Fruit fly (Drosophila melanogaster) whole organism, embryonic: ENCODE data around the gene VhaM9.7-c.
A peak's percentile ranks its signal among the peaks of the same experiment; 100 is the strongest.

Source experiments
- Ada2b ChIP-seq: fragments of 200-800 bp; sonication (Bioruptor generic); IDR thresholded peaks from 2 replicates; pipeline ENCODE4 v1.3.6; 2022; ENCODE audit warnings: missing biosample characterization, missing genetic modification characterization
- Aef1 ChIP-seq: fragments of 200-800 bp; sonication (Bioruptor generic); IDR thresholded peaks from 3 replicates; pipeline ENCODE4 v1.3.6; 2022; ENCODE audit warnings: missing biosample characterization, missing genetic modification characterization
- BtbVII ChIP-seq: fragments of 200-800 bp; sonication (Bioruptor generic); optimal IDR thresholded peaks from 3 replicates; lab custom pipeline; 2017; ENCODE audit warnings: missing biosample characterization, mild to moderate bottlenecking, missing genetic modification characterization
- CG12942 ChIP-seq: fragments of 200-800 bp; sonication (Bioruptor generic); optimal IDR thresholded peaks from 3 replicates; lab custom pipeline; 2016; ENCODE audit warnings: missing biosample characterization, missing genetic modification characterization
- CG13775 ChIP-seq: fragments of 200-800 bp; sonication (Bioruptor generic); optimal IDR thresholded peaks from 3 replicates; lab custom pipeline; 2017; ENCODE audit warnings: missing biosample characterization, mild to moderate bottlenecking, missing genetic modification characterization
- CG13894 ChIP-seq: fragments of 200-800 bp; sonication (Bioruptor generic); optimal IDR thresholded peaks from 3 replicates; lab custom pipeline; 2018; ENCODE audit warnings: missing biosample characterization, mild to moderate bottlenecking, missing genetic modification characterization, moderate library complexity
- CG14710 ChIP-seq: fragments of 200-800 bp; sonication (Bioruptor generic); optimal IDR thresholded peaks from 3 replicates; lab custom pipeline; 2019; ENCODE audit warnings: missing biosample characterization, mild to moderate bottlenecking, missing genetic modification characterization, moderate library complexity
- CG15479 ChIP-seq: fragments of 200-800 bp; sonication (Bioruptor generic); optimal IDR thresholded peaks from 3 replicates; lab custom pipeline; 2019; ENCODE audit warnings: missing biosample characterization, mild to moderate bottlenecking, missing genetic modification characterization, moderate library complexity
- CG17612 ChIP-seq: fragments of 200-800 bp; sonication (Bioruptor generic); IDR thresholded peaks from 2 replicates; pipeline ENCODE4 v1.3.6; 2022; ENCODE audit warnings: missing biosample characterization, missing genetic modification characterization
- CG17829 ChIP-seq: fragments of 200-800 bp; optimal IDR thresholded peaks from 2 replicates; lab custom pipeline; 2019; ENCODE audit warnings: missing biosample characterization, mild to moderate bottlenecking, missing genetic modification characterization, moderate library complexity
- CG2712 ChIP-seq: fragments of 200-800 bp; optimal IDR thresholded peaks from 3 replicates; lab custom pipeline; 2019; ENCODE audit warnings: missing biosample characterization, mild to moderate bottlenecking, missing genetic modification characterization, moderate library complexity
- CG30403 ChIP-seq: fragments of 200-800 bp; sonication (Bioruptor generic); optimal IDR thresholded peaks from 3 replicates; lab custom pipeline; 2016; ENCODE audit warnings: missing biosample characterization, missing genetic modification characterization
- CG3281 ChIP-seq: fragments of 200-800 bp; sonication (Bioruptor generic); optimal IDR thresholded peaks from 3 replicates; lab custom pipeline; 2017; ENCODE audit warnings: missing biosample characterization, mild to moderate bottlenecking, missing genetic modification characterization
- CG3847 ChIP-seq: fragments of 200-800 bp; sonication (Bioruptor generic); IDR thresholded peaks from 2 replicates; pipeline ENCODE4 v1.3.6; 2022; ENCODE audit warnings: missing biosample characterization, missing genetic modification characterization
- CG3995 ChIP-seq: fragments of 200-800 bp; sonication (Bioruptor generic); optimal IDR thresholded peaks from 3 replicates; lab custom pipeline; 2016; ENCODE audit warnings: missing biosample characterization, missing genetic modification characterization
- CG4854 ChIP-seq: fragments of 200-800 bp; sonication (Bioruptor generic); optimal IDR thresholded peaks from 2 replicates; lab custom pipeline; 2016; ENCODE audit warnings: missing biosample characterization, missing genetic modification characterization, inconsistent platforms
- CG6689 ChIP-seq: fragments of 200-800 bp; sonication (Bioruptor generic); IDR thresholded peaks from 2 replicates; pipeline ENCODE4 v1.3.6; 2022; ENCODE audit warnings: missing biosample characterization, missing genetic modification characterization
- CG7271 ChIP-seq: fragments of 200-800 bp; sonication (Bioruptor generic); optimal IDR thresholded peaks from 2 replicates; lab custom pipeline; 2018; ENCODE audit warnings: missing biosample characterization, mild to moderate bottlenecking, missing genetic modification characterization, moderate library complexity
- CG8388 ChIP-seq: fragments of 200-800 bp; sonication (Bioruptor generic); optimal IDR thresholded peaks from 2 replicates; lab custom pipeline; 2019; ENCODE audit warnings: missing biosample characterization, mild to moderate bottlenecking, missing genetic modification characterization, moderate library complexity
- CG9797 ChIP-seq: fragments of 200-800 bp; sonication (Bioruptor generic); optimal IDR thresholded peaks from 3 replicates; lab custom pipeline; 2018; ENCODE audit warnings: missing biosample characterization, mild to moderate bottlenecking, missing genetic modification characterization
- HLH4C ChIP-seq: fragments of 200-800 bp; sonication (Bioruptor generic); IDR thresholded peaks from 3 replicates; pipeline ENCODE4 v1.3.6; 2022; ENCODE audit warnings: missing biosample characterization, missing genetic modification characterization; ENCODE audit not compliant: partially characterized antibody
- MESR4 ChIP-seq: fragments of 200-800 bp; sonication (Bioruptor generic); optimal IDR thresholded peaks from 2 replicates; lab custom pipeline; 2018; ENCODE audit warnings: missing biosample characterization, mild to moderate bottlenecking, missing genetic modification characterization, moderate library complexity
- Oaz ChIP-seq: fragments of 200-800 bp; sonication (Bioruptor generic); IDR thresholded peaks from 2 replicates; pipeline ENCODE4 v1.3.6; 2022; ENCODE audit warnings: missing biosample characterization, missing genetic modification characterization
- Sin3A ChIP-seq: fragments of >200 bp; optimal IDR thresholded peaks from 2 replicates; lab custom pipeline; 2018
- Stat92E ChIP-seq, 3 experiments: fragments of >200 bp in 2 of 3; fragments of 200-800 bp in 1 of 3; sonication (Bioruptor generic) in 1 of 3; optimal IDR thresholded peaks; 2 replicates each; lab custom pipeline; 2017 to 2019; ENCODE audit warnings: missing biosample characterization in 3 of 3, missing genetic modification characterization in 3 of 3, mild to moderate bottlenecking in 1 of 3, moderate library complexity in 1 of 3
- Vsx1 ChIP-seq: fragments of 200-800 bp; sonication (Bioruptor generic); optimal IDR thresholded peaks from 2 replicates; lab custom pipeline; 2017; ENCODE audit warnings: missing biosample characterization, mild to moderate bottlenecking, missing genetic modification characterization, missing genetic modification reagents
- ara ChIP-seq: fragments of 200-800 bp; sonication (Bioruptor generic); IDR thresholded peaks from 2 replicates; pipeline ENCODE4 v1.3.6; 2022; ENCODE audit warnings: missing biosample characterization, missing genetic modification characterization
- az2 ChIP-seq: fragments of 200-800 bp; sonication (Bioruptor generic); optimal IDR thresholded peaks from 3 replicates; lab custom pipeline; 2016; ENCODE audit warnings: missing biosample characterization, missing genetic modification characterization
- cas ChIP-seq: fragments of 200-800 bp; sonication (Bioruptor generic); IDR thresholded peaks from 2 replicates; pipeline ENCODE4 v1.3.6; 2022; ENCODE audit warnings: missing biosample characterization, missing genetic modification characterization
- cg ChIP-seq: fragments of 200-800 bp; sonication (Bioruptor generic); optimal IDR thresholded peaks from 3 replicates; lab custom pipeline; 2019; ENCODE audit warnings: missing biosample characterization, mild to moderate bottlenecking, missing genetic modification characterization, moderate library complexity
- ci ChIP-seq: fragments of 200-800 bp; sonication (Bioruptor generic); IDR thresholded peaks from 3 replicates; pipeline ENCODE4 v1.3.6; 2022; ENCODE audit warnings: missing biosample characterization, missing genetic modification characterization
- corto ChIP-seq: fragments of 200-800 bp; sonication (Bioruptor generic); optimal IDR thresholded peaks from 2 replicates; lab custom pipeline; 2016; ENCODE audit warnings: missing biosample characterization, mild to moderate bottlenecking, missing genetic modification characterization, moderate library complexity
- croc ChIP-seq: fragments of 200-800 bp; sonication (Bioruptor generic); conservative IDR thresholded peaks from 3 replicates; pipeline ENCODE4 v1.3.6; 2022; ENCODE audit warnings: missing biosample characterization, missing genetic modification characterization
- crol ChIP-seq: fragments of 200-800 bp; sonication (Bioruptor generic); IDR thresholded peaks from 2 replicates; pipeline ENCODE4 v1.3.6; 2022; ENCODE audit warnings: missing biosample characterization, missing genetic modification characterization
- crp ChIP-seq, 2 experiments: fragments of 200-800 bp; sonication (Bioruptor generic); optimal IDR thresholded peaks; 2 replicates in 1 of 2; 3 replicates in 1 of 2; lab custom pipeline; 2017; ENCODE audit warnings: missing biosample characterization in 2 of 2, missing genetic modification characterization in 2 of 2, mild to moderate bottlenecking in 1 of 2, moderate library complexity in 1 of 2
- dmrt11E ChIP-seq: fragments of 200-800 bp; sonication (Bioruptor generic); optimal IDR thresholded peaks from 3 replicates; lab custom pipeline; 2018; ENCODE audit warnings: missing biosample characterization, mild to moderate bottlenecking, missing genetic modification characterization, moderate library complexity
- emc ChIP-seq: fragments of 200-800 bp; sonication (Bioruptor generic); optimal IDR thresholded peaks from 2 replicates; lab custom pipeline; 2016; ENCODE audit warnings: missing biosample characterization, missing genetic modification characterization
- esg ChIP-seq: fragments of 200-800 bp; sonication (Bioruptor generic); conservative IDR thresholded peaks from 2 replicates; pipeline ENCODE4 v1.3.6; 2022; ENCODE audit warnings: missing biosample characterization, missing genetic modification characterization
- fru ChIP-seq: fragments of >200 bp; optimal IDR thresholded peaks from 2 replicates; lab custom pipeline; 2017
- gcm ChIP-seq: fragments of 200-800 bp; sonication (Bioruptor generic); optimal IDR thresholded peaks from 2 replicates; lab custom pipeline; 2019; ENCODE audit warnings: missing biosample characterization, mild to moderate bottlenecking, missing genetic modification characterization, moderate library complexity
- gsb-n ChIP-seq: fragments of 200-800 bp; sonication (Bioruptor generic); optimal IDR thresholded peaks from 3 replicates; lab custom pipeline; 2018; ENCODE audit warnings: missing biosample characterization, mild to moderate bottlenecking, missing genetic modification characterization
- nerfin-2 ChIP-seq: fragments of 200-800 bp; sonication (Bioruptor generic); IDR thresholded peaks from 2 replicates; pipeline ENCODE4 v1.3.6; 2022; ENCODE audit warnings: missing biosample characterization, missing genetic modification characterization; ENCODE audit not compliant: partially characterized antibody
- oc ChIP-seq: fragments of 200-800 bp; sonication (Bioruptor generic); optimal IDR thresholded peaks from 2 replicates; lab custom pipeline; 2018; ENCODE audit warnings: missing biosample characterization, mild to moderate bottlenecking, missing genetic modification characterization, moderate library complexity
- pnt ChIP-seq: fragments of 200-800 bp; sonication (Bioruptor generic); optimal IDR thresholded peaks from 3 replicates; lab custom pipeline; 2016; ENCODE audit warnings: missing biosample characterization, missing genetic modification characterization
- prd ChIP-seq, 3 experiments: fragments of >200 bp in 2 of 3; fragments of 200-800 bp in 1 of 3; sonication (Bioruptor generic) in 1 of 3; optimal IDR thresholded peaks in 2 of 3; IDR thresholded peaks in 1 of 3; 2 replicates in 2 of 3; 3 replicates in 1 of 3; pipeline versions ENCODE4 v1.3.6 to Lab custom; 2017 to 2022; ENCODE audit warnings: missing biosample characterization in 1 of 3, missing genetic modification characterization in 1 of 3
- pros ChIP-seq: fragments of 200-800 bp; sonication (Bioruptor generic); optimal IDR thresholded peaks from 3 replicates; lab custom pipeline; 2019; ENCODE audit warnings: missing biosample characterization, mild to moderate bottlenecking, missing genetic modification characterization, moderate library complexity
- sd ChIP-seq: fragments of 200-800 bp; sonication (Bioruptor generic); optimal IDR thresholded peaks from 3 replicates; lab custom pipeline; 2018; ENCODE audit warnings: missing biosample characterization, mild to moderate bottlenecking, missing genetic modification characterization, moderate library complexity
- slp2 ChIP-seq: fragments of 200-800 bp; sonication (Bioruptor generic); optimal IDR thresholded peaks from 2 replicates; lab custom pipeline; 2016; ENCODE audit warnings: missing biosample characterization, missing genetic modification characterization
- tin ChIP-seq: fragments of 200-800 bp; sonication (Bioruptor generic); optimal IDR thresholded peaks from 3 replicates; lab custom pipeline; 2016; ENCODE audit warnings: missing biosample characterization, missing genetic modification characterization
- wdn ChIP-seq: fragments of 200-800 bp; sonication (Bioruptor generic); IDR thresholded peaks from 2 replicates; pipeline ENCODE4 v1.3.6; 2022; ENCODE audit warnings: missing biosample characterization, missing genetic modification characterization

The VhaM9.7-c gene

DNA sequence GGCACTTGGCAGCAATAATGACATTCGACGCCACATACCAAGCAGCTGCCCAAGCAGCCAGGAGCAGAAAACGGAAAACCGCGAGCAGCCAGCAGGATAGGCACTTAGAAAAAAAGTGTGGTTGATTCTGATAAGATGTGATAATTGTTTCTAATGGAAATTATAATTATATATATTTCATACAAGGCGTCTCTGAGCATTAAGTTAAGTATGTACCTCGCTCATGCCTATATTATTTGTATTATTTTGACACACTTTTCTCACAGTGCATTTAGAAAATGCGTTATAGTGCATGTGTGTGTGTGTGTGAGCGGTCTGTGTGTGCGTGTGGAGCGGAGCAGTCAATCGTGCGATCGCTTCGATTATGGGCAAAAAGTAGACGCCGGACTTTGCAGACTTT, 28.3 kb downstream of the VhaM9.7-c start (continued):
- TF ChIP-seq CG6689 (GFP tag; lab: Robert Waterston, UW) (peak; percentile 27; the same call in 1 of the 2 replicates), CG2712 (peak; percentile 72), esg (GFP tag; lab: Robert Waterston, UW) (no peak), crp (GFP tag; optimal IDR thresholded peaks at IDR 0.05; lab: Kevin White, UChicago) (no peak), prd (optimal IDR thresholded peaks at IDR 0.05; lab: Kevin White, UChicago) (no peak), prd (GFP tag; IDR thresholded peaks at IDR 0.05; lab: Robert Waterston, UW) (peak; percentile 87), CG13894 (tag; lab: Kevin White, UChicago) (no peak), CG7271 (tag; lab: Kevin White, UChicago) (peak; percentile 59), nerfin-2 (GFP tag; lab: Robert Waterston, UW) (no peak), CG4854 (GFP tag; lab: Kevin White, UChicago) (no peak), Vsx1 (GFP tag; lab: Kevin White, UChicago) (no peak), CG17612 (GFP tag; lab: Robert Waterston, UW) (no peak), CG15479 (GFP tag; lab: Kevin White, UChicago) (peak; percentile 5), Sin3A (lab: Kevin White, UChicago) (no peak), tin (GFP tag; lab: Kevin White, UChicago) (peak; percentile 5), corto (peak; percentile 44), gcm (GFP tag; lab: Kevin White, UChicago) (no peak), az2 (GFP tag; lab: Kevin White, UChicago) (peak; percentile 11), CG12942 (GFP tag; lab: Kevin White, UChicago) (no peak), pnt (no peak), CG13775 (GFP tag; lab: Kevin White, UChicago) (peak; percentile 21), CG3847 (no peak), wdn (GFP tag; lab: Robert Waterston, UW) (no peak), ara (GFP tag; lab: Robert Waterston, UW) (peak; percentile 66; the same call in 1 of the 2 replicates), cg (peak; percentile 31), CG8388 (peak; percentile 22), emc (GFP tag; lab: Kevin White, UChicago) (no peak), pros (no peak), crol (GFP tag; lab: Robert Waterston, UW) (no peak), gsb-n (no peak), cas (GFP tag; lab: Robert Waterston, UW) (no peak), CG14710 (tag; lab: Kevin White, UChicago) (peak; percentile 39), Stat92E (GFP tag; optimal IDR thresholded peaks at IDR 0.05; lab: Kevin White, UChicago) (no peak), sd (tag; lab: Kevin White, UChicago) (no peak), CG17829 (tag; lab: Kevin White, UChicago) (peak; percentile 56), BtbVII (GFP tag; lab: Kevin White, UChicago) (no peak), CG3281 (GFP tag; lab: Kevin White, UChicago) (no peak), MESR4 (GFP tag; lab: Kevin White, UChicago) (no peak), Aef1 (no peak), croc (GFP tag; lab: Robert Waterston, UW) (no peak), dmrt11E (tag; lab: Kevin White, UChicago) (peak; percentile 69), CG3995 (no peak), CG9797 (GFP tag; lab: Kevin White, UChicago) (no peak), Oaz (no peak), oc (tag; lab: Kevin White, UChicago) (no peak), fru (lab: Kevin White, UChicago) (no peak), Ada2b (GFP tag; lab: Robert Waterston, UW) (no peak), slp2 (GFP tag; lab: Kevin White, UChicago) (no peak), CG30403 (GFP tag; lab: Kevin White, UChicago) (peak; percentile 9), HLH4C (GFP tag; lab: Robert Waterston, UW) (no peak), ci (GFP tag; lab: Robert Waterston, UW) (0 out of 3 replicates have a peak, but pooled peaks have one; percentile 25)
